Fruit fly (Drosophila melanogaster) whole organism, embryonic: ENCODE data around the gene CG8420.
A peak's percentile ranks its signal among the peaks of the same experiment; 100 is the strongest.

Experiments used
- Asciz ChIP-seq: fragments of 200-800 bp; sonication (Bioruptor generic); optimal IDR thresholded peaks from 2 replicates; lab custom pipeline; 2017; ENCODE audit warnings: missing biosample characterization, mild to moderate bottlenecking, missing genetic modification characterization, missing genetic modification reagents
- BtbVII ChIP-seq: fragments of 200-800 bp; sonication (Bioruptor generic); optimal IDR thresholded peaks from 3 replicates; lab custom pipeline; 2017; ENCODE audit warnings: missing biosample characterization, mild to moderate bottlenecking, missing genetic modification characterization
- CG10543 ChIP-seq: fragments of 200-800 bp; sonication (Bioruptor generic); optimal IDR thresholded peaks from 3 replicates; lab custom pipeline; 2017; ENCODE audit warnings: missing biosample characterization, mild to moderate bottlenecking, missing genetic modification characterization, moderate library complexity
- CG10979 ChIP-seq: fragments of 200-800 bp; sonication (Bioruptor generic); optimal IDR thresholded peaks from 2 replicates; lab custom pipeline; 2018; ENCODE audit warnings: missing biosample characterization, mild to moderate bottlenecking, missing genetic modification characterization, moderate library complexity
- CG13775 ChIP-seq: fragments of 200-800 bp; sonication (Bioruptor generic); optimal IDR thresholded peaks from 3 replicates; lab custom pipeline; 2017; ENCODE audit warnings: missing biosample characterization, mild to moderate bottlenecking, missing genetic modification characterization
- CG14710 ChIP-seq: fragments of 200-800 bp; sonication (Bioruptor generic); optimal IDR thresholded peaks from 3 replicates; lab custom pipeline; 2019; ENCODE audit warnings: missing biosample characterization, mild to moderate bottlenecking, missing genetic modification characterization, moderate library complexity
- CG16863 ChIP-seq: fragments of 200-800 bp; sonication (Bioruptor generic); optimal IDR thresholded peaks from 3 replicates; lab custom pipeline; 2016; ENCODE audit warnings: missing biosample characterization, missing genetic modification characterization
- CG17359 ChIP-seq: fragments of 200-800 bp; sonication (Bioruptor generic); optimal IDR thresholded peaks from 3 replicates; lab custom pipeline; 2018; ENCODE audit warnings: missing biosample characterization, mild to moderate bottlenecking, missing genetic modification characterization, moderate library complexity
- CG17361 ChIP-seq: fragments of 200-800 bp; sonication (Bioruptor generic); IDR thresholded peaks from 3 replicates; pipeline ENCODE4 v1.3.6; 2022; ENCODE audit warnings: missing biosample characterization, missing genetic modification characterization
- CG18764 ChIP-seq: fragments of 200-800 bp; sonication (Bioruptor generic); optimal IDR thresholded peaks from 3 replicates; lab custom pipeline; 2016; ENCODE audit warnings: missing biosample characterization, missing genetic modification characterization
- CG43689 ChIP-seq: fragments of 200-800 bp; sonication (Bioruptor generic); IDR thresholded peaks from 2 replicates; pipeline ENCODE4 v1.3.6; 2022; ENCODE audit warnings: missing biosample characterization, missing genetic modification characterization
- CG4707 ChIP-seq: fragments of 200-800 bp; sonication (Bioruptor generic); optimal IDR thresholded peaks from 2 replicates; lab custom pipeline; 2018; ENCODE audit warnings: missing biosample characterization, mild to moderate bottlenecking, missing genetic modification characterization, moderate library complexity
- CG7357 ChIP-seq: fragments of 200-800 bp; sonication (Bioruptor generic); IDR thresholded peaks from 3 replicates; pipeline ENCODE4 v1.3.6; 2022; ENCODE audit warnings: missing biosample characterization, missing genetic modification characterization
- CG7372 ChIP-seq: fragments of 200-800 bp; sonication (Bioruptor generic); IDR thresholded peaks from 2 replicates; pipeline ENCODE4 v1.3.6; 2022; ENCODE audit warnings: missing biosample characterization, missing genetic modification characterization
- CG8359 ChIP-seq: fragments of 200-800 bp; sonication (Bioruptor generic); optimal IDR thresholded peaks from 2 replicates; lab custom pipeline; 2017; ENCODE audit warnings: missing biosample characterization, mild to moderate bottlenecking, missing genetic modification characterization, borderline replicate concordance
- Chrac-16 ChIP-seq: fragments of 200-800 bp; sonication (Bioruptor generic); optimal IDR thresholded peaks from 3 replicates; lab custom pipeline; 2016; ENCODE audit warnings: missing biosample characterization, missing genetic modification characterization
- CrebB ChIP-seq: fragments of 200-800 bp; sonication (Bioruptor generic); optimal IDR thresholded peaks from 3 replicates; lab custom pipeline; 2018; ENCODE audit warnings: missing biosample characterization, mild to moderate bottlenecking, missing genetic modification characterization
- Dek ChIP-seq: fragments of 200-800 bp; sonication (Bioruptor generic); optimal IDR thresholded peaks from 3 replicates; lab custom pipeline; 2019; ENCODE audit warnings: missing biosample characterization, mild to moderate bottlenecking, missing genetic modification characterization, moderate library complexity
- Drgx ChIP-seq: fragments of 200-800 bp; sonication (Bioruptor generic); IDR thresholded peaks from 2 replicates; pipeline ENCODE4 v1.3.6; 2022; ENCODE audit warnings: missing biosample characterization, missing genetic modification characterization
- E2f1 ChIP-seq: fragments of 200-800 bp; sonication (Bioruptor generic); IDR thresholded peaks from 2 replicates; pipeline ENCODE4 v1.3.6; 2022; ENCODE audit warnings: missing biosample characterization, missing genetic modification characterization
- Ets65A ChIP-seq: fragments of 200-800 bp; sonication (Bioruptor generic); peaks from one replicate; lab custom pipeline; 2016; ENCODE audit warnings: missing biosample characterization, missing genetic modification characterization
- GATAe ChIP-seq: fragments of 200-800 bp; sonication (Bioruptor generic); conservative IDR thresholded peaks from 2 replicates; pipeline ENCODE4 v1.3.6; 2022; ENCODE audit warnings: missing biosample characterization, missing genetic modification characterization
- HmgZ ChIP-seq: fragments of 200-800 bp; sonication (Bioruptor generic); optimal IDR thresholded peaks from 2 replicates; lab custom pipeline; 2018; ENCODE audit warnings: missing biosample characterization, mild to moderate bottlenecking, missing genetic modification characterization
- Hmx ChIP-seq: fragments of 200-800 bp; sonication (Bioruptor generic); optimal IDR thresholded peaks from 2 replicates; lab custom pipeline; 2016; ENCODE audit warnings: missing biosample characterization, missing genetic modification characterization
- Hr39 ChIP-seq: fragments of >200 bp; optimal IDR thresholded peaks from 2 replicates; lab custom pipeline; 2017
- Lpt ChIP-seq: fragments of >200 bp; optimal IDR thresholded peaks from 2 replicates; lab custom pipeline; 2018; ENCODE audit warnings: missing biosample characterization, missing genetic modification characterization
- Meics ChIP-seq: fragments of 200-800 bp; sonication (Bioruptor generic); optimal IDR thresholded peaks from 2 replicates; lab custom pipeline; 2017; ENCODE audit warnings: missing biosample characterization, mild to moderate bottlenecking, missing genetic modification characterization
- NFAT ChIP-seq: fragments of 200-800 bp; sonication (Bioruptor generic); IDR thresholded peaks from 2 replicates; pipeline ENCODE4 v1.3.6; 2022; ENCODE audit warnings: missing biosample characterization, missing genetic modification characterization
- Oli ChIP-seq: fragments of 200-800 bp; sonication (Bioruptor generic); optimal IDR thresholded peaks from 2 replicates; lab custom pipeline; 2018; ENCODE audit warnings: missing biosample characterization, mild to moderate bottlenecking, missing genetic modification characterization, moderate library complexity
- PHDP ChIP-seq: fragments of 200-800 bp; sonication (Bioruptor generic); optimal IDR thresholded peaks from 3 replicates; lab custom pipeline; 2018; ENCODE audit warnings: missing biosample characterization, mild to moderate bottlenecking, missing genetic modification characterization, moderate library complexity
- Vsx1 ChIP-seq: fragments of 200-800 bp; sonication (Bioruptor generic); optimal IDR thresholded peaks from 2 replicates; lab custom pipeline; 2017; ENCODE audit warnings: missing biosample characterization, mild to moderate bottlenecking, missing genetic modification characterization, missing genetic modification reagents
- ash1 ChIP-seq: fragments of 200-800 bp; sonication (Bioruptor generic); optimal IDR thresholded peaks from 2 replicates; lab custom pipeline; 2018; ENCODE audit warnings: missing biosample characterization, mild to moderate bottlenecking, missing genetic modification characterization
- bcd ChIP-seq: fragments of 200-800 bp; sonication (Bioruptor generic); optimal IDR thresholded peaks from 2 replicates; lab custom pipeline; 2017; ENCODE audit warnings: missing biosample characterization, mild to moderate bottlenecking, missing genetic modification characterization
- caup ChIP-seq: fragments of 200-800 bp; sonication (Bioruptor generic); optimal IDR thresholded peaks from 3 replicates; lab custom pipeline; 2017; ENCODE audit warnings: missing biosample characterization, mild to moderate bottlenecking, missing genetic modification characterization, moderate library complexity; ENCODE audit not compliant: severe bottlenecking
- chif ChIP-seq, 2 experiments: fragments of 200-800 bp; sonication (Bioruptor generic); optimal IDR thresholded peaks; 3 replicates each; lab custom pipeline; 2016; ENCODE audit warnings: missing biosample characterization in 2 of 2, missing genetic modification characterization in 2 of 2
- croc ChIP-seq: fragments of 200-800 bp; sonication (Bioruptor generic); conservative IDR thresholded peaks from 3 replicates; pipeline ENCODE4 v1.3.6; 2022; ENCODE audit warnings: missing biosample characterization, missing genetic modification characterization
- disco-r ChIP-seq: fragments of 200-800 bp; sonication (Bioruptor generic); optimal IDR thresholded peaks from 2 replicates; lab custom pipeline; 2016; ENCODE audit warnings: missing biosample characterization, missing genetic modification characterization
- esg ChIP-seq: fragments of 200-800 bp; sonication (Bioruptor generic); conservative IDR thresholded peaks from 2 replicates; pipeline ENCODE4 v1.3.6; 2022; ENCODE audit warnings: missing biosample characterization, missing genetic modification characterization
- fru ChIP-seq: fragments of >200 bp; optimal IDR thresholded peaks from 2 replicates; lab custom pipeline; 2017
- inv ChIP-seq: fragments of 200-800 bp; sonication (Bioruptor generic); IDR thresholded peaks from 2 replicates; pipeline ENCODE4 v1.3.6; 2022; ENCODE audit warnings: missing biosample characterization, missing genetic modification characterization; ENCODE audit not compliant: partially characterized antibody
- jing ChIP-seq: fragments of 200-800 bp; sonication (Bioruptor generic); optimal IDR thresholded peaks from 2 replicates; lab custom pipeline; 2018; ENCODE audit warnings: missing biosample characterization, mild to moderate bottlenecking, missing genetic modification characterization
- lab ChIP-seq: fragments of 200-800 bp; sonication (Bioruptor generic); optimal IDR thresholded peaks from 3 replicates; lab custom pipeline; 2017; ENCODE audit warnings: missing biosample characterization, missing genetic modification characterization, mild to moderate bottlenecking, moderate library complexity, missing genetic modification reagents
- lilli ChIP-seq: fragments of 200-800 bp; sonication (Bioruptor generic); optimal IDR thresholded peaks from 3 replicates; lab custom pipeline; 2016; ENCODE audit warnings: missing biosample characterization, missing genetic modification characterization
- lmd ChIP-seq: fragments of 200-800 bp; sonication (Bioruptor generic); IDR thresholded peaks from 2 replicates; pipeline ENCODE4 v1.3.6; 2022; ENCODE audit warnings: missing biosample characterization, missing genetic modification characterization
- nerfin-1 ChIP-seq: fragments of 200-800 bp; sonication (Bioruptor generic); optimal IDR thresholded peaks from 3 replicates; lab custom pipeline; 2019; ENCODE audit warnings: missing biosample characterization, mild to moderate bottlenecking, missing genetic modification characterization, moderate library complexity
- pfk ChIP-seq: fragments of 200-800 bp; sonication (Bioruptor generic); optimal IDR thresholded peaks from 2 replicates; lab custom pipeline; 2018; ENCODE audit warnings: missing biosample characterization, mild to moderate bottlenecking, missing genetic modification characterization, moderate library complexity
- slbo ChIP-seq: fragments of 200-800 bp; sonication (Bioruptor generic); IDR thresholded peaks from 2 replicates; pipeline ENCODE4 v1.3.6; 2022; ENCODE audit warnings: missing biosample characterization, missing genetic modification characterization
- tgo ChIP-seq: fragments of 200-800 bp; sonication (Bioruptor generic); IDR thresholded peaks from 3 replicates; pipeline ENCODE4 v1.3.6; 2022; ENCODE audit warnings: missing biosample characterization, missing genetic modification characterization
- tin ChIP-seq: fragments of 200-800 bp; sonication (Bioruptor generic); optimal IDR thresholded peaks from 3 replicates; lab custom pipeline; 2016; ENCODE audit warnings: missing biosample characterization, missing genetic modification characterization
- trh ChIP-seq: fragments of 200-800 bp; sonication (Bioruptor generic); optimal IDR thresholded peaks from 2 replicates; lab custom pipeline; 2016; ENCODE audit warnings: missing biosample characterization, missing genetic modification characterization
- twi ChIP-seq: fragments of 200-800 bp; optimal IDR thresholded peaks from 2 replicates; lab custom pipeline; 2019; ENCODE audit warnings: missing biosample characterization, mild to moderate bottlenecking, missing genetic modification characterization, moderate library complexity

The CG8420 gene

dm6 chr3R:9229996-9230601 is 16.4 kb upstream of the CG8420 start (continued):
- peak; percentile 6 for TF ChIP-seq bcd (GFP tag; lab: Kevin White, UChicago)
- TF ChIP-seq GATAe: no peak
- TF ChIP-seq caup (GFP tag; lab: Kevin White, UChicago): no peak
- no peak for TF ChIP-seq nerfin-1 (tag; lab: Kevin White, UChicago)
- TF ChIP-seq CrebB: no peak
- peak; percentile 12 for TF ChIP-seq lilli (GFP tag; lab: Kevin White, UChicago)
- no peak for TF ChIP-seq CG7372 (GFP tag; lab: Robert Waterston, UW)
- no peak for TF ChIP-seq CG18764 (GFP tag; lab: Kevin White, UChicago)
- no peak for TF ChIP-seq CG7357 (GFP tag; lab: Robert Waterston, UW)
- peak; percentile 25; the same call in 1 of the 2 replicates for TF ChIP-seq lmd (GFP tag; lab: Robert Waterston, UW)
- peak; percentile 37 for TF ChIP-seq Drgx (GFP tag; lab: Robert Waterston, UW)
- no peak for TF ChIP-seq CG10543 (GFP tag; lab: Kevin White, UChicago)
- no peak for TF ChIP-seq Dek (tag; lab: Kevin White, UChicago)
- no peak for TF ChIP-seq croc (GFP tag; lab: Robert Waterston, UW)
- TF ChIP-seq Meics: peak; percentile 14
- TF ChIP-seq lab (GFP tag; lab: Kevin White, UChicago): peak; percentile 41
- no peak for TF ChIP-seq jing (GFP tag; lab: Kevin White, UChicago)
- TF ChIP-seq NFAT (GFP tag; lab: Robert Waterston, UW): no peak
- TF ChIP-seq Lpt (GFP tag; lab: Kevin White, UChicago): no peak
- peak; percentile 24 to 27 for TF ChIP-seq chif (GFP tag; optimal IDR thresholded peaks at IDR 0.05; lab: Kevin White, UChicago)
- no peak for TF ChIP-seq CG14710 (tag; lab: Kevin White, UChicago)
- TF ChIP-seq twi (tag; lab: Kevin White, UChicago): no peak
- TF ChIP-seq slbo (GFP tag; lab: Robert Waterston, UW): peak; percentile 10; the same call in 1 of the 2 replicates
- TF ChIP-seq disco-r (GFP tag; lab: Kevin White, UChicago): no peak
- TF ChIP-seq PHDP (tag; lab: Kevin White, UChicago): peak; percentile 29
- no peak for TF ChIP-seq CG4707 (GFP tag; lab: Kevin White, UChicago)
- no peak for TF ChIP-seq Hmx (GFP tag; lab: Kevin White, UChicago)
- TF ChIP-seq inv: no peak
- 0 out of 3 replicates have a peak, but pooled peaks have one; percentile 10 for TF ChIP-seq CG17361
- TF ChIP-seq tgo (GFP tag; lab: Robert Waterston, UW): no peak
- TF ChIP-seq Ets65A (GFP tag; lab: Kevin White, UChicago): no peak
- no peak for TF ChIP-seq trh (GFP tag; lab: Kevin White, UChicago)
- no peak for TF ChIP-seq CG13775 (GFP tag; lab: Kevin White, UChicago)
- peak; percentile 5 for TF ChIP-seq Chrac-16
- TF ChIP-seq CG16863 (GFP tag; lab: Kevin White, UChicago): peak; percentile 16
- no peak for TF ChIP-seq CG43689
- no peak for TF ChIP-seq Hr39
- peak; percentile 22 for TF ChIP-seq Asciz
- TF ChIP-seq CG10979 (tag; lab: Kevin White, UChicago): peak; percentile 25
- TF ChIP-seq BtbVII (GFP tag; lab: Kevin White, UChicago): peak; percentile 2
- no peak for TF ChIP-seq fru
- TF ChIP-seq CG17359 (tag; lab: Kevin White, UChicago): peak; percentile 24
- TF ChIP-seq tin (GFP tag; lab: Kevin White, UChicago): peak; percentile 5
- TF ChIP-seq CG8359: no peak
- no peak for TF ChIP-seq esg
- TF ChIP-seq pfk (GFP tag; lab: Kevin White, UChicago): no peak
- peak; percentile 19 for TF ChIP-seq Vsx1 (GFP tag; lab: Kevin White, UChicago)
- TF ChIP-seq HmgZ (tag; lab: Kevin White, UChicago): no peak
- peak; percentile 27 for TF ChIP-seq Oli
- TF ChIP-seq E2f1 (GFP tag; lab: Robert Waterston, UW): no peak
- no peak for TF ChIP-seq ash1 (GFP tag; lab: Kevin White, UChicago)
